Worm (Caenorhabditis elegans): ENCODE measurements around the gene srw-137.

The srw-137 gene

DNA sequence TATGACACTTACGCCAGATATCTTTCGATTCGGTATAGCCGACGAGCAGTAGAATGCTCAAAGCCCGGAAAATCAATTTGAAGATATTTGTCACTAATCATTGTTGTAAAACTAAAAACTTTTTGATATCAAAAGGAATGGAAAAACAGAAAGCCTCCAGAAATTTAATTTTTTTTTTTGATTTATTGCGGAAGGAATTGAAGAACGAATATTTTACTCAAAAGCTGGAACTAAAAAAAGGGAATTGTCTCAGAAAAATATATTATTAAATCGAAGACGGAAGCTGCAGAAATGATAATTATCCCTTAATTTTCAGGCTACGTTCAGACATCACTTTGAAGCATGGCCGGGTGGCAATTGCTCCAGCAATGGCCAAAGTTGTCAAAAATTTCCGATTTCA, at the start of gene srw-137:
srw-137 (minus strand) TSS at position 101 of the 400 bp plus-strand sequence.
- TF ChIP-seq elt-3 (tag; optimal IDR thresholded peaks at IDR 0.05) (no peak), nhr-2 (tag; optimal IDR thresholded peaks at IDR 0.05) (no peak), unc-120 (tag; optimal IDR thresholded peaks at IDR 0.05; ENCODE audit: poor library complexity, severe bottlenecking) (no peak), drap-1 (GFP tag; optimal IDR thresholded peaks at IDR 0.05) (no peak), tbx-8 (GFP tag; optimal IDR thresholded peaks at IDR 0.05) (no peak), ztf-11 (tag; optimal IDR thresholded peaks at IDR 0.05) (no peak), M03D4.4 (tag; optimal IDR thresholded peaks at IDR 0.05) (no peak), ceh-43 (GFP tag; optimal IDR thresholded peaks at IDR 0.05) (no peak), lin-13 (tag; optimal IDR thresholded peaks at IDR 0.05) (no peak), lin-32 (GFP tag; optimal IDR thresholded peaks at IDR 0.05) (no peak), nhr-12 (tag; optimal IDR thresholded peaks at IDR 0.05) (no peak), bed-3 (GFP tag; optimal IDR thresholded peaks at IDR 0.05) (no peak), nhr-237 (tag; optimal IDR thresholded peaks at IDR 0.05) (no peak)

ce11 chrV:2992060-2992459, 48.3 kb upstream of the srw-137 start:
- no peak for TF ChIP-seq unc-39 (tag; optimal IDR thresholded peaks at IDR 0.05)
- TF ChIP-seq nhr-12 (tag; optimal IDR thresholded peaks at IDR 0.05): no peak
- TF ChIP-seq sptf-1 (tag; optimal IDR thresholded peaks at IDR 0.05): no peak
- no peak for TF ChIP-seq ceh-39 (tag; optimal IDR thresholded peaks at IDR 0.05)
- no peak for TF ChIP-seq M03D4.4 (tag; optimal IDR thresholded peaks at IDR 0.05)
- no peak for TF ChIP-seq bed-3 (GFP tag; optimal IDR thresholded peaks at IDR 0.05)
- no peak for TF ChIP-seq ztf-11 (tag; optimal IDR thresholded peaks at IDR 0.05)
- TF ChIP-seq drap-1 (GFP tag; optimal IDR thresholded peaks at IDR 0.05): no peak
- TF ChIP-seq lin-13 (tag; optimal IDR thresholded peaks at IDR 0.05): no peak
- no peak for TF ChIP-seq nhr-28 (tag; optimal IDR thresholded peaks at IDR 0.05)
- no peak for TF ChIP-seq nhr-2 (tag; optimal IDR thresholded peaks at IDR 0.05)
- no peak for TF ChIP-seq unc-62 (GFP tag; optimal IDR thresholded peaks at IDR 0.05)
- TF ChIP-seq mab-5 (tag; optimal IDR thresholded peaks at IDR 0.05): no peak

ce11 chrV:2991485-2991884, 47.7 kb upstream of the srw-137 start, which contains the start of gene srw-121:
Gene srw-121 (minus strand): TSS chrV:2991585.
- no peak for TF ChIP-seq ceh-83 (GFP tag; optimal IDR thresholded peaks at IDR 0.05)
- no peak for TF ChIP-seq ham-2 (GFP tag; optimal IDR thresholded peaks at IDR 0.05)
- no peak for TF ChIP-seq pha-4 (tag; optimal IDR thresholded peaks at IDR 0.05)
- no peak for TF ChIP-seq snpc-4 (tag; optimal IDR thresholded peaks at IDR 0.05)
- no peak for TF ChIP-seq sptf-1 (tag; optimal IDR thresholded peaks at IDR 0.05)
- no peak for TF ChIP-seq nhr-28 (tag; optimal IDR thresholded peaks at IDR 0.05)
- TF ChIP-seq unc-39 (tag; optimal IDR thresholded peaks at IDR 0.05): no peak
- TF ChIP-seq sem-2 (GFP tag; optimal IDR thresholded peaks at IDR 0.05): no peak
- TF ChIP-seq hlh-1 (tag; optimal IDR thresholded peaks at IDR 0.05): no peak
- no peak for TF ChIP-seq elt-1 (tag; optimal IDR thresholded peaks at IDR 0.05; ENCODE audit: borderline replicate concordance, insufficient read depth)
- TF ChIP-seq lsy-2 (tag; optimal IDR thresholded peaks at IDR 0.05): no peak
- no peak for TF ChIP-seq unc-62 (GFP tag; optimal IDR thresholded peaks at IDR 0.05)
- no peak for TF ChIP-seq cnd-1 (tag; optimal IDR thresholded peaks at IDR 0.05)
- TF ChIP-seq unc-120 (tag; optimal IDR thresholded peaks at IDR 0.05; ENCODE audit: poor library complexity, severe bottlenecking): no peak

ce11 chrV:2987407-2987806, 43.6 kb upstream of the srw-137 start, which contains the start of gene srh-85:
Gene srh-85 (minus strand): TSS chrV:2987507.
- no peak for TF ChIP-seq ceh-43 (GFP tag; optimal IDR thresholded peaks at IDR 0.05)
- no peak for TF ChIP-seq nhr-2 (tag; optimal IDR thresholded peaks at IDR 0.05)
- no peak for TF ChIP-seq M03D4.4 (tag; optimal IDR thresholded peaks at IDR 0.05)
- no peak for TF ChIP-seq lin-13 (tag; optimal IDR thresholded peaks at IDR 0.05)
- TF ChIP-seq unc-120 (tag; optimal IDR thresholded peaks at IDR 0.05; ENCODE audit: poor library complexity, severe bottlenecking): no peak
- TF ChIP-seq nhr-76 (tag; optimal IDR thresholded peaks at IDR 0.05): no peak
- no peak for TF ChIP-seq elt-1 (tag; optimal IDR thresholded peaks at IDR 0.05; ENCODE audit: borderline replicate concordance, insufficient read depth)
- TF ChIP-seq cnd-1 (tag; optimal IDR thresholded peaks at IDR 0.05): no peak
- no peak for TF ChIP-seq nhr-12 (tag; optimal IDR thresholded peaks at IDR 0.05)
- TF ChIP-seq drap-1 (GFP tag; optimal IDR thresholded peaks at IDR 0.05): no peak
- no peak for TF ChIP-seq blmp-1 (tag; optimal IDR thresholded peaks at IDR 0.05)
- no peak for TF ChIP-seq mep-1 (tag; optimal IDR thresholded peaks at IDR 0.05)
- no peak for TF ChIP-seq nhr-237 (tag; optimal IDR thresholded peaks at IDR 0.05)
- TF ChIP-seq unc-62 (GFP tag; optimal IDR thresholded peaks at IDR 0.05): no peak

DNA sequence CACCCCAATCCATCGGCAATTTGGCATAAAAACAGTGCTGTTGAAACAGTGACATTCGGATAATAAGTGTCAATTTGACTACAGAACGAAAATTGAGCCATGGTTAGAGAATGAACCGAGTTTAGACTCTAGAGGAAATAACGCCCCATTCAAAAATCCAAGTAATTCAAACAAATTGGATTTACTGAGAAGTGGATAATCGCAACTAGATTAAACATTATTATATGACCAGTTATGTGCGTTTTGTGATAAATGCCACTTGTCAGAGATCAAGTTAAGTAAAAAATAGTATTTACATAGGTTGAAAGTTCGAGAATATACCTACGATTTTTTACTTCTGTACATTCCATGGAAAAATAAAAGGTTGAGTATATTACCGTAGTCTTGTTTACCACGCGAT, 41.5 kb upstream of the srw-137 start, which contains the start of gene srw-139:
srw-139 (minus strand) TSS at position 101 of the 400 bp plus-strand sequence.
- no peak for TF ChIP-seq blmp-1 (tag; optimal IDR thresholded peaks at IDR 0.05)
- TF ChIP-seq ceh-39 (tag; optimal IDR thresholded peaks at IDR 0.05): no peak
- TF ChIP-seq lsy-2 (tag; optimal IDR thresholded peaks at IDR 0.05): no peak
- TF ChIP-seq ztf-11 (tag; optimal IDR thresholded peaks at IDR 0.05): no peak
- no peak for TF ChIP-seq ces-1 (GFP tag; optimal IDR thresholded peaks at IDR 0.05)
- TF ChIP-seq nhr-28 (tag; optimal IDR thresholded peaks at IDR 0.05): no peak
- no peak for TF ChIP-seq nhr-237 (tag; optimal IDR thresholded peaks at IDR 0.05)
- TF ChIP-seq cnd-1 (tag; optimal IDR thresholded peaks at IDR 0.05): no peak
- no peak for TF ChIP-seq unc-39 (tag; optimal IDR thresholded peaks at IDR 0.05)
- TF ChIP-seq drap-1 (GFP tag; optimal IDR thresholded peaks at IDR 0.05): no peak
- TF ChIP-seq ham-2 (GFP tag; optimal IDR thresholded peaks at IDR 0.05): no peak
- no peak for TF ChIP-seq elt-1 (tag; optimal IDR thresholded peaks at IDR 0.05; ENCODE audit: borderline replicate concordance, insufficient read depth)
- no peak for TF ChIP-seq sem-2 (GFP tag; optimal IDR thresholded peaks at IDR 0.05)
- TF ChIP-seq ceh-83 (GFP tag; optimal IDR thresholded peaks at IDR 0.05): no peak
